Fruit fly (Drosophila melanogaster): ENCODE measurements around the gene CG13794.

CG13794 gene

dm6 chr2L:7692583-7693080, 30.0 kb downstream of the CG13794 start, which contains the start of the genes CG7025 and CG43235:
Gene CG7025 (minus strand): TSS chr2L:7692683.
Gene CG43235 (plus strand): TSS chr2L:7693030.
- no peak for TF ChIP-seq CG1233 (GFP tag; optimal IDR thresholded peaks at IDR 0.05)
- peak; percentile 32 for TF ChIP-seq exex (tag; optimal IDR thresholded peaks at IDR 0.05)
- TF ChIP-seq sqz (GFP tag; optimal IDR thresholded peaks at IDR 0.05): no peak
- no peak for TF ChIP-seq Sry-β (GFP tag; optimal IDR thresholded peaks at IDR 0.05)
- no peak for TF ChIP-seq CG9932 (GFP tag; IDR thresholded peaks at IDR 0.05)

- TF ChIP-seq CG16813 (GFP tag; IDR thresholded peaks at IDR 0.05; ENCODE audit: partially characterized antibody) (no peak), CG31388 (GFP tag; optimal IDR thresholded peaks at IDR 0.05) (no peak), CG13624 (GFP tag; optimal IDR thresholded peaks at IDR 0.05) (no peak), gcm (GFP tag; optimal IDR thresholded peaks at IDR 0.05) (no peak), Abd-B (GFP tag; optimal IDR thresholded peaks at IDR 0.05) (no peak), Usf (GFP tag; optimal IDR thresholded peaks at IDR 0.05) (no peak), CTCF (GFP tag; optimal IDR thresholded peaks at IDR 0.05) (no peak), mld (GFP tag; IDR thresholded peaks at IDR 0.05; ENCODE audit: partially characterized antibody) (no peak), Nf-YC (tag; optimal IDR thresholded peaks at IDR 0.05) (no peak), CG7745 (tag; optimal IDR thresholded peaks at IDR 0.05) (no peak), phol (tag; optimal IDR thresholded peaks at IDR 0.05) (no peak)
Measured at dm6 chr2L:7690961-7691360, 31.7 kb downstream of the CG13794 start, which contains the start of gene CG18585. Gene CG18585 (minus strand): TSS chr2L:7691061.

- peak; percentile 66 for TF ChIP-seq grn (GFP tag; optimal IDR thresholded peaks at IDR 0.05)
- TF ChIP-seq CG12071 (GFP tag; optimal IDR thresholded peaks at IDR 0.05): no peak
- TF ChIP-seq salm (tag; optimal IDR thresholded peaks at IDR 0.05): no peak
- peak; percentile 83 for TF ChIP-seq exex (tag; optimal IDR thresholded peaks at IDR 0.05)
- no peak for TF ChIP-seq CG4820 (GFP tag; optimal IDR thresholded peaks at IDR 0.05)
- TF ChIP-seq Ets65A (GFP tag): peak; percentile 36
- TF ChIP-seq TFAM (GFP tag; optimal IDR thresholded peaks at IDR 0.05): no peak
- TF ChIP-seq sd (tag; optimal IDR thresholded peaks at IDR 0.05): peak; percentile 80
- no peak for TF ChIP-seq sug (tag; optimal IDR thresholded peaks at IDR 0.05)
Measured at dm6 chr2L:7690449-7690848, 32.2 kb downstream of the CG13794 start.

dm6 chr2L:7685290-7685689, 37.3 kb downstream of the CG13794 start:
- TF ChIP-seq Lpt (GFP tag; optimal IDR thresholded peaks at IDR 0.05) (no peak), bigmax (GFP tag; optimal IDR thresholded peaks at IDR 0.05) (no peak), Med (GFP tag) (peak; percentile 33), CG12942 (GFP tag; optimal IDR thresholded peaks at IDR 0.05) (no peak), CG13624 (GFP tag; optimal IDR thresholded peaks at IDR 0.05) (no peak), Max (GFP tag; optimal IDR thresholded peaks at IDR 0.05) (no peak), CG10654 (GFP tag; optimal IDR thresholded peaks at IDR 0.05) (no peak), cwo (GFP tag; optimal IDR thresholded peaks at IDR 0.05) (peak; percentile 23), MBD-R2 (GFP tag; IDR thresholded peaks at IDR 0.05) (no peak), pzg (GFP tag; optimal IDR thresholded peaks at IDR 0.05) (no peak), sens-2 (GFP tag; IDR thresholded peaks at IDR 0.05) (no peak), CG42726 (GFP tag; IDR thresholded peaks at IDR 0.05; ENCODE audit: partially characterized antibody) (no peak), Opbp (GFP tag; IDR thresholded peaks at IDR 0.05; ENCODE audit: partially characterized antibody) (no peak), sug (tag; optimal IDR thresholded peaks at IDR 0.05) (peak; percentile 79), sna (GFP tag; IDR thresholded peaks at IDR 0.05; ENCODE audit: partially characterized antibody) (no peak), CG10979 (tag; optimal IDR thresholded peaks at IDR 0.05) (no peak), CG15479 (GFP tag; optimal IDR thresholded peaks at IDR 0.05) (no peak), CG1647 (GFP tag; optimal IDR thresholded peaks at IDR 0.05) (no peak), yki (optimal IDR thresholded peaks at IDR 0.05) (no peak), CG13296 (GFP tag; optimal IDR thresholded peaks at IDR 0.05) (peak; percentile 38), Sin3A (optimal IDR thresholded peaks at IDR 0.05) (no peak), CG7372 (GFP tag; IDR thresholded peaks at IDR 0.05) (no peak), CG8089 (GFP tag; optimal IDR thresholded peaks at IDR 0.05) (no peak), CG10274 (GFP tag; optimal IDR thresholded peaks at IDR 0.05) (no peak), CG8478 (optimal IDR thresholded peaks at IDR 0.05) (no peak), ro (GFP tag; IDR thresholded peaks at IDR 0.05) (no peak)

All from whole organism, embryonic.